Fruit fly (Drosophila melanogaster): ENCODE measurements around the gene CG33695.

dm6 chr2L:11285606-11286005, 7.8 kb downstream of the CG33695 start, which contains the start of gene Osi21:
- TF ChIP-seq h (optimal IDR thresholded peaks at IDR 0.05) (no peak), Sin3A (optimal IDR thresholded peaks at IDR 0.05) (no peak), psq (optimal IDR thresholded peaks at IDR 0.05) (no peak), Myc (optimal IDR thresholded peaks at IDR 0.05) (no peak), ttk (optimal IDR thresholded peaks at IDR 0.05) (no peak)
